Fruit fly (Drosophila melanogaster): ENCODE results near the gene CG11899.
A peak's percentile ranks its signal among the peaks of the same experiment; 100 is the strongest.

The CG11899 gene

dm6 chr3R:29204612-29205480 is 4.6 kb downstream of the CG11899 start (continued):
- TF ChIP-seq Drgx (GFP tag; IDR thresholded peaks at IDR 0.05) (peak; percentile 62), CG12391 (tag; optimal IDR thresholded peaks at IDR 0.05) (peak; percentile 77), CG8944 (GFP tag; optimal IDR thresholded peaks at IDR 0.05) (peak; percentile 70), h (optimal IDR thresholded peaks at IDR 0.05) (no peak), bab2 (GFP tag; optimal IDR thresholded peaks at IDR 0.05) (peak; percentile 74), CG6175 (GFP tag; IDR thresholded peaks at IDR 0.05) (no peak), Ravus (GFP tag; IDR thresholded peaks at IDR 0.05) (no peak), cas (GFP tag; IDR thresholded peaks at IDR 0.05) (no peak), Gug (GFP tag; IDR thresholded peaks at IDR 0.05) (peak; percentile 68), maf-S (GFP tag; optimal IDR thresholded peaks at IDR 0.05) (peak; percentile 72), CG15011 (GFP tag; optimal IDR thresholded peaks at IDR 0.05) (peak; percentile 10), ewg (GFP tag; optimal IDR thresholded peaks at IDR 0.05) (peak; percentile 68), jing (GFP tag; optimal IDR thresholded peaks at IDR 0.05) (peak; percentile 73), Hr78 (GFP tag; optimal IDR thresholded peaks at IDR 0.05) (peak in 1 of 2 experiments; percentile 58), CG8478 (optimal IDR thresholded peaks at IDR 0.05) (no peak), Six4 (GFP tag; optimal IDR thresholded peaks at IDR 0.05) (peak; percentile 80), Elba2 (GFP tag; optimal IDR thresholded peaks at IDR 0.05) (no peak), CG12744 (GFP tag; optimal IDR thresholded peaks at IDR 0.05) (no peak), schlank (tag; optimal IDR thresholded peaks at IDR 0.05) (no peak), CG30403 (GFP tag; optimal IDR thresholded peaks at IDR 0.05) (peak; percentile 72), Aef1 (GFP tag; IDR thresholded peaks at IDR 0.05) (peak; percentile 37; the same call in 1 of the 3 replicates), repo (GFP tag; optimal IDR thresholded peaks at IDR 0.05) (peak; percentile 66), Ets65A (GFP tag) (peak; percentile 92), CG4820 (GFP tag; optimal IDR thresholded peaks at IDR 0.05) (peak; percentile 83), chm (GFP tag; IDR thresholded peaks at IDR 0.05) (peak; percentile 75; the same call in 1 of the 2 replicates), CG7963 (GFP tag; IDR thresholded peaks at IDR 0.05; ENCODE audit: partially characterized antibody) (no peak), Doc2 (GFP tag; IDR thresholded peaks at IDR 0.05) (peak; percentile 51; the same call in 1 of the 2 replicates), Doc3 (GFP tag; IDR thresholded peaks at IDR 0.05; ENCODE audit: partially characterized antibody) (no peak), klu (GFP tag; IDR thresholded peaks at IDR 0.05) (0 out of 2 replicates have a peak, but pooled peaks have one; percentile 7), lab (GFP tag; optimal IDR thresholded peaks at IDR 0.05) (peak; percentile 76), Dref (GFP tag; IDR thresholded peaks at IDR 0.05) (no peak), Oaz (GFP tag; IDR thresholded peaks at IDR 0.05) (peak; percentile 27; the same call in 1 of the 2 replicates), tin (GFP tag; optimal IDR thresholded peaks at IDR 0.05) (peak; percentile 80), ftz-f1 (GFP tag; optimal IDR thresholded peaks at IDR 0.05) (no peak), gfzf (GFP tag; optimal IDR thresholded peaks at IDR 0.05) (no peak), CG9437 (GFP tag; optimal IDR thresholded peaks at IDR 0.05) (peak; percentile 58), CG18262 (tag; optimal IDR thresholded peaks at IDR 0.05) (peak; percentile 86), CG10565 (GFP tag; optimal IDR thresholded peaks at IDR 0.05) (peak; percentile 24), Dek (tag; optimal IDR thresholded peaks at IDR 0.05) (peak; percentile 48), CG18764 (GFP tag; optimal IDR thresholded peaks at IDR 0.05) (peak; percentile 74), Dfd (GFP tag; optimal IDR thresholded peaks at IDR 0.05) (no peak), chinmo (GFP tag; IDR thresholded peaks at IDR 0.05; ENCODE audit: partially characterized antibody) (no peak), YL-1 (GFP tag; optimal IDR thresholded peaks at IDR 0.05) (no peak), Oli (tag; optimal IDR thresholded peaks at IDR 0.05) (peak; percentile 84), B-H2 (GFP tag; optimal IDR thresholded peaks at IDR 0.05) (no peak), Gsc (GFP tag; IDR thresholded peaks at IDR 0.05) (peak; percentile 60; the same call in 1 of the 2 replicates), CG3995 (GFP tag; optimal IDR thresholded peaks at IDR 0.05) (no peak), mam (GFP tag; optimal IDR thresholded peaks at IDR 0.05) (peak; percentile 60), CG6813 (GFP tag; optimal IDR thresholded peaks at IDR 0.05) (peak; percentile 57), CG8388 (GFP tag; optimal IDR thresholded peaks at IDR 0.05) (peak; percentile 79)

Measured in whole organism, embryonic.